Fruit fly (Drosophila melanogaster) whole organism, wandering third instar larva: ENCODE results near the gene Or65a.

Experiments used
- Abd-B ChIP-seq: fragments of >200 bp; optimal IDR thresholded peaks from 2 replicates; lab custom pipeline; 2017; ENCODE audit warnings: missing biosample characterization, missing genetic modification characterization
- CG32264 ChIP-seq: fragments of 200-800 bp; sonication (Bioruptor generic); optimal IDR thresholded peaks from 2 replicates; lab custom pipeline; 2016; ENCODE audit warnings: missing biosample characterization, missing genetic modification characterization
- CG9705 ChIP-seq: fragments of 200-800 bp; sonication (Bioruptor generic); optimal IDR thresholded peaks from 2 replicates; lab custom pipeline; 2018; ENCODE audit warnings: missing biosample characterization, mild to moderate bottlenecking, missing genetic modification characterization
- CrebA ChIP-seq: fragments of 200-800 bp; sonication (Bioruptor generic); optimal IDR thresholded peaks from 2 replicates; lab custom pipeline; 2016; ENCODE audit warnings: missing biosample characterization, mild to moderate bottlenecking, missing genetic modification characterization, borderline replicate concordance
- Dfd ChIP-seq: fragments of >200 bp; optimal IDR thresholded peaks from 2 replicates; lab custom pipeline; 2017; ENCODE audit warnings: missing biosample characterization, missing genetic modification characterization
- Dif ChIP-seq: fragments of 200-275, 200-300 bp; sonication (Bioruptor generic); optimal IDR thresholded peaks from 2 replicates; lab custom pipeline; 2018; ENCODE audit warnings: missing biosample characterization, missing genetic modification characterization; ENCODE audit not compliant: partially characterized antibody
- GATAd ChIP-seq: sonication (Bioruptor generic); optimal IDR thresholded peaks from 2 replicates; lab custom pipeline; 2016; ENCODE audit warnings: missing biosample characterization, missing genetic modification characterization
- HLH106 ChIP-seq: fragments of 200-800 bp; optimal IDR thresholded peaks from 3 replicates; lab custom pipeline; 2019; ENCODE audit warnings: missing biosample characterization, mild to moderate bottlenecking, missing genetic modification characterization, moderate library complexity
- Hr78 ChIP-seq: fragments of >200 bp; optimal IDR thresholded peaks from 2 replicates; lab custom pipeline; 2017; ENCODE audit warnings: missing biosample characterization, missing genetic modification characterization
- Hr83 ChIP-seq: fragments of 200-300 bp; sonication (Bioruptor generic); optimal IDR thresholded peaks from 2 replicates; lab custom pipeline; 2016; ENCODE audit warnings: missing biosample characterization, mild to moderate bottlenecking, missing genetic modification characterization, moderate library complexity; ENCODE audit not compliant: poor library complexity, severe bottlenecking
- Jra ChIP-seq: sonication (Bioruptor generic); optimal IDR thresholded peaks from 2 replicates; lab custom pipeline; 2016; ENCODE audit warnings: missing biosample characterization, missing genetic modification characterization
- Mio ChIP-seq: sonication (Bioruptor generic); optimal IDR thresholded peaks from 2 replicates; lab custom pipeline; 2016; ENCODE audit warnings: missing biosample characterization, missing genetic modification characterization
- Myc ChIP-seq: fragments of >200 bp; optimal IDR thresholded peaks from 2 replicates; lab custom pipeline; 2017
- N ChIP-seq: fragments of >200 bp; optimal IDR thresholded peaks from 2 replicates; lab custom pipeline; 2018; ENCODE audit warnings: missing biosample characterization, missing external identifiers, missing genetic modification characterization
- OdsH ChIP-seq: fragments of 200-800 bp; sonication (Bioruptor generic); optimal IDR thresholded peaks from 2 replicates; lab custom pipeline; 2016; ENCODE audit warnings: missing biosample characterization, mild to moderate bottlenecking, missing genetic modification characterization
- Rel ChIP-seq, 2 experiments: fragments of 200-800 bp; sonication (Bioruptor generic) in 1 of 2; optimal IDR thresholded peaks; 2 replicates in 1 of 2; 3 replicates in 1 of 2; lab custom pipeline; 2016 to 2019; ENCODE audit warnings: mild to moderate bottlenecking in 2 of 2, missing biosample characterization in 2 of 2, missing genetic modification characterization in 2 of 2, moderate library complexity in 1 of 2
- Sp1 ChIP-seq: fragments of 200-800 bp; sonication (Bioruptor generic); optimal IDR thresholded peaks from 3 replicates; lab custom pipeline; 2019; ENCODE audit warnings: missing biosample characterization, mild to moderate bottlenecking, missing genetic modification characterization, moderate library complexity
- Vsx2 ChIP-seq: fragments of 200-300, 225-300 bp; sonication (Bioruptor generic); optimal IDR thresholded peaks from 2 replicates; lab custom pipeline; 2018; ENCODE audit warnings: missing biosample characterization, missing genetic modification characterization; ENCODE audit not compliant: partially characterized antibody
- br ChIP-seq: fragments of 200-800 bp; sonication (Bioruptor generic); optimal IDR thresholded peaks from 2 replicates; lab custom pipeline; 2016; ENCODE audit warnings: missing biosample characterization, missing genetic modification characterization
- brk ChIP-seq: fragments of 200-800 bp; sonication (Bioruptor generic); optimal IDR thresholded peaks from 2 replicates; lab custom pipeline; 2016; ENCODE audit warnings: missing biosample characterization, mild to moderate bottlenecking, missing genetic modification characterization
- dl ChIP-seq, 2 experiments: fragments of 175-275, 200-275 bp in 1 of 2; fragments of 200-275 bp in 1 of 2; sonication (Bioruptor generic); optimal IDR thresholded peaks; lab custom pipeline; 2018; ENCODE audit warnings: mild to moderate bottlenecking in 2 of 2, missing biosample characterization in 2 of 2, missing genetic modification characterization in 2 of 2, moderate library complexity in 2 of 2; ENCODE audit not compliant: partially characterized antibody in 2 of 2, insufficient read depth in 1 of 2
- dmrt93B ChIP-seq: fragments of 200-800 bp; sonication (Bioruptor generic); optimal IDR thresholded peaks from 2 replicates; lab custom pipeline; 2018; ENCODE audit warnings: missing biosample characterization, mild to moderate bottlenecking, missing genetic modification characterization
- dsf ChIP-seq: sonication (Bioruptor generic); optimal IDR thresholded peaks from 2 replicates; lab custom pipeline; 2016; ENCODE audit warnings: missing biosample characterization, missing genetic modification characterization, borderline replicate concordance
- ey ChIP-seq: fragments of 200-800 bp; sonication (Bioruptor generic); optimal IDR thresholded peaks from 2 replicates; lab custom pipeline; 2016; ENCODE audit warnings: missing biosample characterization, missing genetic modification characterization
- foxo ChIP-seq, 2 experiments: fragments of 200-800 bp; sonication (Bioruptor generic); optimal IDR thresholded peaks; 2 replicates in 1 of 2; 3 replicates in 1 of 2; lab custom pipeline; 2016 to 2017; ENCODE audit warnings: missing biosample characterization in 2 of 2, missing genetic modification characterization in 2 of 2
- fru ChIP-seq: fragments of 200-800 bp; sonication (Bioruptor generic); optimal IDR thresholded peaks from 3 replicates; lab custom pipeline; 2016; ENCODE audit warnings: missing biosample characterization, mild to moderate bottlenecking, missing genetic modification characterization
- h ChIP-seq: fragments of 200-800 bp; sonication (Bioruptor generic); optimal IDR thresholded peaks from 3 replicates; lab custom pipeline; 2016; ENCODE audit warnings: missing biosample characterization, mild to moderate bottlenecking, missing genetic modification characterization
- jim ChIP-seq: fragments of 175-275, 200-325 bp; sonication (Bioruptor generic); optimal IDR thresholded peaks from 2 replicates; lab custom pipeline; 2016; ENCODE audit warnings: missing biosample characterization, mild to moderate bottlenecking, missing genetic modification characterization
- lola ChIP-seq: fragments of >200 bp; optimal IDR thresholded peaks from 2 replicates; lab custom pipeline; 2017; ENCODE audit warnings: missing biosample characterization, missing genetic modification characterization
- pan ChIP-seq: fragments of >200 bp; optimal IDR thresholded peaks from 2 replicates; lab custom pipeline; 2017
- psq ChIP-seq: fragments of 200-800 bp; sonication (Bioruptor generic); optimal IDR thresholded peaks from 3 replicates; lab custom pipeline; 2017; ENCODE audit warnings: missing biosample characterization, mild to moderate bottlenecking, missing genetic modification characterization, moderate library complexity
- rgr ChIP-seq: fragments of 200-800 bp; sonication (Bioruptor generic); optimal IDR thresholded peaks from 3 replicates; lab custom pipeline; 2016; ENCODE audit warnings: missing biosample characterization, mild to moderate bottlenecking, missing genetic modification characterization
- sage ChIP-seq: fragments of 200-800 bp; sonication (Bioruptor generic); optimal IDR thresholded peaks from 2 replicates; lab custom pipeline; 2016; ENCODE audit warnings: missing biosample characterization, mild to moderate bottlenecking, missing genetic modification characterization
- sv ChIP-seq: fragments of 200-800 bp; sonication (Bioruptor generic); optimal IDR thresholded peaks from 3 replicates; lab custom pipeline; 2016; ENCODE audit warnings: missing biosample characterization, missing genetic modification characterization
- tai ChIP-seq: sonication (Bioruptor generic); optimal IDR thresholded peaks from 2 replicates; lab custom pipeline; 2016; ENCODE audit warnings: missing biosample characterization, missing genetic modification characterization
- usp ChIP-seq: fragments of >200 bp; optimal IDR thresholded peaks from 2 replicates; lab custom pipeline; 2017; ENCODE audit warnings: missing biosample characterization, missing genetic modification characterization
- woc ChIP-seq: sonication (Bioruptor generic); optimal IDR thresholded peaks from 2 replicates; lab custom pipeline; 2016; ENCODE audit warnings: missing biosample characterization, mild to moderate bottlenecking, missing genetic modification characterization

The Or65a gene

DNA sequence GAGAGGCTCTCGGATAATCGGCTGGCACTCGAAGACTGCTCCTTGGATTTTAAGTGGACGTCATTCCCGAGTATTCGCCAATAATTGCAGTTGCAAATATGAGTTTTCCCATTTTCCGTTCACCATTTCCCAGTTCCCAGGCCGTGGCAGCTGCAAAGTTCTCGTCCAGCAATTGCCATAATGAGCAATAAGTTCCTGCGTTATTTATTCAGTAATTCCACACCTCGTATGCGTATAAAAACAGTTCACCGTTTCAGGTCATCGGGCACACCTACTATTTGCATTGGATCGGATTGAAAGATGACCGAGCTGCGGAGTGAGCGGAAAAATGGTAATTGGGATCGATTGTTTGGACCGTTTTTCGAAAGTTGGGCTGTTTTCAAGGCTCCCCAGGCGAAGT is at the start of gene Or65a:
Gene Or65a (plus strand): TSS at position 301 of the 400 bp plus-strand sequence.
- TF ChIP-seq lola (GFP tag; lab: Kevin White, UChicago) (no peak), woc (GFP tag; lab: Kevin White, UChicago) (no peak), brk (no peak), dsf (GFP tag; lab: Kevin White, UChicago) (no peak), HLH106 (tag; lab: Kevin White, UChicago) (no peak), CG32264 (GFP tag; lab: Kevin White, UChicago) (no peak), Jra (no peak), Hr78 (no peak), Dfd (no peak), Dif (GFP tag; lab: Kevin White, UChicago) (no peak), Vsx2 (GFP tag; lab: Kevin White, UChicago) (no peak), CrebA (GFP tag; lab: Kevin White, UChicago) (no peak), Myc (lab: Kevin White, UChicago) (no peak), foxo (GFP tag; optimal IDR thresholded peaks at IDR 0.05; lab: Kevin White, UChicago) (no peak), sv (GFP tag; lab: Kevin White, UChicago) (no peak), Sp1 (GFP tag; lab: Kevin White, UChicago) (no peak), fru (GFP tag; lab: Kevin White, UChicago) (no peak)

dm6 chr3L:6274929-6275328 is 45.5 kb upstream of the Or65a start:
- TF ChIP-seq OdsH (GFP tag; lab: Kevin White, UChicago) (no peak), Hr78 (no peak), GATAd (no peak), sv (GFP tag; lab: Kevin White, UChicago) (no peak), N (GFP tag; lab: Kevin White, UChicago) (no peak), h (GFP tag; lab: Kevin White, UChicago) (no peak), HLH106 (tag; lab: Kevin White, UChicago) (no peak), pan (lab: Kevin White, UChicago) (no peak), lola (GFP tag; lab: Kevin White, UChicago) (no peak), CG32264 (GFP tag; lab: Kevin White, UChicago) (no peak), sage (GFP tag; lab: Kevin White, UChicago) (no peak), tai (no peak), jim (GFP tag; lab: Kevin White, UChicago) (no peak)

DNA sequence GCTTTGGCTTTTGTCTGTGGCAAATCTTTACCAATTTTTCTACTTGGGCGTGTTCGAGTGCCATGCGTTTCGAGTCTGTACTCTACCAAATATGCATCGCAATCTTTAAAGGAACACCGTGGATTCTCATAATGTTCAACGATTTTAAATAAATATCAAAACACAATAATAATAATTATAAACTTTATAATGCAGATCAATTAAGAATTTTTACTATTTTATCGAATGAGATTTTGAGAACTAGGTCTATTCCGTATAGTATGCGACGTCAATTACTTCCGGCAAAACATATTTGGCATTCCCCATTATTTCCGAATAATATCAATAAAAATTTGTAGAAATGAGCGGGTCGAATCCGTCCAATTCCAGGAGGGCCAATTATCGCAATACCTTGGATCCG is 44.9 kb upstream of the Or65a start, which contains the start of gene CG43168:
Gene CG43168 (plus strand): TSS at position 301 of the 400 bp plus-strand sequence.
- TF ChIP-seq dsf (GFP tag; lab: Kevin White, UChicago), result no peak
- no peak for TF ChIP-seq foxo (GFP tag; optimal IDR thresholded peaks at IDR 0.05; lab: Kevin White, UChicago)
- no peak for TF ChIP-seq Abd-B (GFP tag; lab: Kevin White, UChicago)
- no peak for TF ChIP-seq dmrt93B (GFP tag; lab: Kevin White, UChicago)
- TF ChIP-seq pan (lab: Kevin White, UChicago), result no peak
- no peak for TF ChIP-seq Hr83 (GFP tag; lab: Kevin White, UChicago)
- no peak for TF ChIP-seq Dfd
- TF ChIP-seq, all 38 proteins: peak for 0

- TF ChIP-seq tai, result no peak
- peak; percentile 61 for TF ChIP-seq ey
- TF ChIP-seq Sp1 (GFP tag; lab: Kevin White, UChicago), result peak; percentile 55
- TF ChIP-seq Dif (GFP tag; lab: Kevin White, UChicago), result no peak
- TF ChIP-seq pan (lab: Kevin White, UChicago), result no peak
- no peak for TF ChIP-seq Vsx2 (GFP tag; lab: Kevin White, UChicago)
- TF ChIP-seq dsf (GFP tag; lab: Kevin White, UChicago), result no peak
- TF ChIP-seq fru (GFP tag; lab: Kevin White, UChicago), result peak; percentile 64
- TF ChIP-seq rgr (GFP tag; lab: Kevin White, UChicago), result peak; percentile 54
- TF ChIP-seq dl (GFP tag; optimal IDR thresholded peaks at IDR 0.05; lab: Kevin White, UChicago; ENCODE audit: insufficient read depth in 1 of 2, partially characterized antibody in 2 of 2), result no peak
- peak; percentile 71 for TF ChIP-seq woc (GFP tag; lab: Kevin White, UChicago)
- TF ChIP-seq Rel (GFP tag; optimal IDR thresholded peaks at IDR 0.05; lab: Kevin White, UChicago), result no peak
- no peak for TF ChIP-seq Rel (tag; optimal IDR thresholded peaks at IDR 0.05; lab: Kevin White, UChicago)
- peak in 1 of 2 experiments; percentile 63 for TF ChIP-seq foxo (GFP tag; optimal IDR thresholded peaks at IDR 0.05; lab: Kevin White, UChicago)
- TF ChIP-seq Jra, result peak; percentile 50
- no peak for TF ChIP-seq CrebA (GFP tag; lab: Kevin White, UChicago)
- no peak for TF ChIP-seq Dfd
- no peak for TF ChIP-seq jim (GFP tag; lab: Kevin White, UChicago)
- peak; percentile 46 for TF ChIP-seq psq
- TF ChIP-seq sv (GFP tag; lab: Kevin White, UChicago), result no peak
- no peak for TF ChIP-seq N (GFP tag; lab: Kevin White, UChicago)
- TF ChIP-seq sage (GFP tag; lab: Kevin White, UChicago), result peak; percentile 12
- TF ChIP-seq OdsH (GFP tag; lab: Kevin White, UChicago), result peak; percentile 60
- TF ChIP-seq Mio (GFP tag; lab: Kevin White, UChicago), result no peak
- peak; percentile 73 for TF ChIP-seq h (GFP tag; lab: Kevin White, UChicago)
- peak; percentile 63 for TF ChIP-seq br (GFP tag; lab: Kevin White, UChicago)
- peak; percentile 42 for TF ChIP-seq dmrt93B (GFP tag; lab: Kevin White, UChicago)
- TF ChIP-seq Hr78, result no peak
- peak; percentile 69 for TF ChIP-seq HLH106 (tag; lab: Kevin White, UChicago)
- TF ChIP-seq GATAd, result no peak
- TF ChIP-seq Abd-B (GFP tag; lab: Kevin White, UChicago), result no peak
- TF ChIP-seq lola (GFP tag; lab: Kevin White, UChicago), result no peak
- TF ChIP-seq Hr83 (GFP tag; lab: Kevin White, UChicago), result no peak
- no peak for TF ChIP-seq CG32264 (GFP tag; lab: Kevin White, UChicago)
- TF ChIP-seq Myc (lab: Kevin White, UChicago), result no peak
- peak; percentile 42 for TF ChIP-seq CG9705 (GFP tag; lab: Kevin White, UChicago)
- TF ChIP-seq usp (GFP tag; lab: Kevin White, UChicago), result no peak
- peak; percentile 30 for TF ChIP-seq brk
These were observed 35.0 kb upstream of the Or65a start for dm6 chr3L:6285412-6285811.
